Worm (Caenorhabditis elegans): ENCODE measurements around the gene C09E10.3.

DNA sequence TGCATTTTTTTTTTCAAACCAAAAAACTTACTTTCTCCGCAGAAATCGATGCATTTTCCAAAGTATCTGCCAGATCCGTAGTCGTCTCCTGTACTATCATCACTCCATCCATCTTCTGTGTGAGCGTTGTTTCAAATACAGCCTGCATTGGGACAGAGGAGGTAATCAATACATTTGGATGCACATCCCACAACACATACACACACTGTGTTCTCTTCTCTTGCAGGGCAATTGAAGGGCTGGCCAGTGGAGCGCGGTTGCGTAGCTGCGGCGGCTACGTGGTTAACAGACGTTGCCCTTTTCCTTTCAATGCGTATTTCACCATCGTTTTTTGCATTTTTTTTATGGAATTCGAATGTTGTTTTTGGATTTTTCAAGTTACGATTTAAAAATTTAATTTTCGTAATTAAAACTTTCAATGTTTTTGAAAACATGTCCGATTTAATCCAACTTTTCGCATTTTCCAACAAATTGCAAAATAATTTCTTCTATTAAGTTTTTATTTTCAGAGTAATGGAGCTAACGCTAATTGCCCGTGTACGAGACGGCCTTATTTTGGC lies 43.9 kb upstream of the C09E10.3 start, which contains the start of the genes stau-1 and sec-22:
- TF ChIP-seq snpc-4 (tag; optimal IDR thresholded peaks at IDR 0.05): no peak
- TF ChIP-seq nhr-76 (tag; optimal IDR thresholded peaks at IDR 0.05): no peak
- no peak for TF ChIP-seq nhr-12 (tag; optimal IDR thresholded peaks at IDR 0.05)
- no peak for TF ChIP-seq unc-62 (GFP tag; optimal IDR thresholded peaks at IDR 0.05)

Measured in whole organism, mixed stage, embryonic.